Fruit fly (Drosophila melanogaster) whole organism, embryonic: ENCODE results near the gene dyw.
A peak's percentile ranks its signal among the peaks of the same experiment; 100 is the strongest.

Source experiments
- CG12299 ChIP-seq: fragments of 200-800 bp; sonication (Bioruptor generic); optimal IDR thresholded peaks from 2 replicates; lab custom pipeline; 2018; ENCODE audit warnings: missing biosample characterization, mild to moderate bottlenecking, missing genetic modification characterization
- CG14860 ChIP-seq: fragments of 200-800 bp; sonication (Bioruptor generic); IDR thresholded peaks from 3 replicates; pipeline ENCODE4 v1.3.6; 2022; ENCODE audit warnings: missing biosample characterization, missing genetic modification characterization; ENCODE audit not compliant: partially characterized antibody
- CG15479 ChIP-seq: fragments of 200-800 bp; sonication (Bioruptor generic); optimal IDR thresholded peaks from 3 replicates; lab custom pipeline; 2019; ENCODE audit warnings: missing biosample characterization, mild to moderate bottlenecking, missing genetic modification characterization, moderate library complexity
- CG17361 ChIP-seq: fragments of 200-800 bp; sonication (Bioruptor generic); IDR thresholded peaks from 3 replicates; pipeline ENCODE4 v1.3.6; 2022; ENCODE audit warnings: missing biosample characterization, missing genetic modification characterization
- CG17568 ChIP-seq: fragments of 200-800 bp; sonication (Bioruptor generic); optimal IDR thresholded peaks from 2 replicates; lab custom pipeline; 2018; ENCODE audit warnings: missing biosample characterization, mild to moderate bottlenecking, missing genetic modification characterization, moderate library complexity
- CG17829 ChIP-seq: fragments of 200-800 bp; optimal IDR thresholded peaks from 2 replicates; lab custom pipeline; 2019; ENCODE audit warnings: missing biosample characterization, mild to moderate bottlenecking, missing genetic modification characterization, moderate library complexity
- CG2129 ChIP-seq: fragments of 200-800 bp; sonication (Bioruptor generic); IDR thresholded peaks from 2 replicates; pipeline ENCODE4 v1.3.6; 2022; ENCODE audit warnings: missing biosample characterization, missing genetic modification characterization; ENCODE audit not compliant: partially characterized antibody
- CG2712 ChIP-seq: fragments of 200-800 bp; optimal IDR thresholded peaks from 3 replicates; lab custom pipeline; 2019; ENCODE audit warnings: missing biosample characterization, mild to moderate bottlenecking, missing genetic modification characterization, moderate library complexity
- CG3407 ChIP-seq: fragments of 200-800 bp; sonication (Bioruptor generic); optimal IDR thresholded peaks from 2 replicates; lab custom pipeline; 2018; ENCODE audit warnings: missing biosample characterization, mild to moderate bottlenecking, missing genetic modification characterization
- CG34422 ChIP-seq: fragments of 200-800 bp; sonication (Bioruptor generic); IDR thresholded peaks from 3 replicates; pipeline ENCODE4 v1.3.6; 2022; ENCODE audit warnings: missing biosample characterization, missing genetic modification characterization
- CG3847 ChIP-seq: fragments of 200-800 bp; sonication (Bioruptor generic); IDR thresholded peaks from 2 replicates; pipeline ENCODE4 v1.3.6; 2022; ENCODE audit warnings: missing biosample characterization, missing genetic modification characterization
- CG42726 ChIP-seq: fragments of 200-800 bp; sonication (Bioruptor generic); IDR thresholded peaks from 2 replicates; pipeline ENCODE4 v1.3.6; 2022; ENCODE audit warnings: missing biosample characterization, missing genetic modification characterization; ENCODE audit not compliant: partially characterized antibody
- CG4617 ChIP-seq: fragments of 200-800 bp; sonication (Bioruptor generic); optimal IDR thresholded peaks from 3 replicates; lab custom pipeline; 2016; ENCODE audit warnings: missing biosample characterization, missing genetic modification characterization, borderline replicate concordance
- CG7745 ChIP-seq: fragments of 200-800 bp; sonication (Bioruptor generic); optimal IDR thresholded peaks from 2 replicates; lab custom pipeline; 2018; ENCODE audit warnings: missing biosample characterization, mild to moderate bottlenecking, missing genetic modification characterization, moderate library complexity
- CG7963 ChIP-seq: fragments of 200-800 bp; sonication (Bioruptor generic); IDR thresholded peaks from 3 replicates; pipeline ENCODE4 v1.3.6; 2022; ENCODE audit warnings: missing biosample characterization, missing genetic modification characterization; ENCODE audit not compliant: partially characterized antibody
- CG9797 ChIP-seq: fragments of 200-800 bp; sonication (Bioruptor generic); optimal IDR thresholded peaks from 3 replicates; lab custom pipeline; 2018; ENCODE audit warnings: missing biosample characterization, mild to moderate bottlenecking, missing genetic modification characterization
- Dll ChIP-seq: fragments of 200-800 bp; sonication (Bioruptor generic); IDR thresholded peaks from 4 replicates; pipeline ENCODE4 v1.3.6; 2022; ENCODE audit warnings: missing biosample characterization, missing genetic modification characterization; ENCODE audit not compliant: partially characterized antibody
- Doc3 ChIP-seq: fragments of 200-800 bp; sonication (Bioruptor generic); IDR thresholded peaks from 3 replicates; pipeline ENCODE4 v1.3.6; 2022; ENCODE audit warnings: missing biosample characterization, missing genetic modification characterization; ENCODE audit not compliant: partially characterized antibody
- Dp ChIP-seq: fragments of 200-800 bp; sonication (Bioruptor generic); optimal IDR thresholded peaks from 2 replicates; lab custom pipeline; 2018; ENCODE audit warnings: missing biosample characterization, mild to moderate bottlenecking, missing genetic modification characterization, moderate library complexity
- E2f2 ChIP-seq: fragments of 200-800 bp; sonication (Bioruptor generic); IDR thresholded peaks from 2 replicates; pipeline ENCODE4 v1.3.6; 2022; ENCODE audit warnings: missing biosample characterization, missing genetic modification characterization
- Ets65A ChIP-seq: fragments of 200-800 bp; sonication (Bioruptor generic); peaks from one replicate; lab custom pipeline; 2016; ENCODE audit warnings: missing biosample characterization, missing genetic modification characterization
- HLH4C ChIP-seq: fragments of 200-800 bp; sonication (Bioruptor generic); IDR thresholded peaks from 3 replicates; pipeline ENCODE4 v1.3.6; 2022; ENCODE audit warnings: missing biosample characterization, missing genetic modification characterization; ENCODE audit not compliant: partially characterized antibody
- HmgZ ChIP-seq: fragments of 200-800 bp; sonication (Bioruptor generic); optimal IDR thresholded peaks from 2 replicates; lab custom pipeline; 2018; ENCODE audit warnings: missing biosample characterization, mild to moderate bottlenecking, missing genetic modification characterization
- MESR4 ChIP-seq: fragments of 200-800 bp; sonication (Bioruptor generic); optimal IDR thresholded peaks from 2 replicates; lab custom pipeline; 2018; ENCODE audit warnings: missing biosample characterization, mild to moderate bottlenecking, missing genetic modification characterization, moderate library complexity
- NfI ChIP-seq: fragments of 200-800 bp; sonication (Bioruptor generic); optimal IDR thresholded peaks from 3 replicates; lab custom pipeline; 2018; ENCODE audit warnings: missing biosample characterization, mild to moderate bottlenecking, missing genetic modification characterization, moderate library complexity
- Oli ChIP-seq: fragments of 200-800 bp; sonication (Bioruptor generic); optimal IDR thresholded peaks from 2 replicates; lab custom pipeline; 2018; ENCODE audit warnings: missing biosample characterization, mild to moderate bottlenecking, missing genetic modification characterization, moderate library complexity
- Scr ChIP-seq: fragments of 200-800 bp; sonication (Bioruptor generic); IDR thresholded peaks from 2 replicates; pipeline ENCODE4 v1.3.6; 2022; ENCODE audit warnings: missing biosample characterization, missing genetic modification characterization; ENCODE audit not compliant: partially characterized antibody
- Sry-δ ChIP-seq: fragments of 200-800 bp; sonication (Bioruptor generic); optimal IDR thresholded peaks from 2 replicates; lab custom pipeline; 2016; ENCODE audit warnings: missing biosample characterization, missing genetic modification characterization
- Xrp1 ChIP-seq: fragments of 200-800 bp; sonication (Bioruptor generic); IDR thresholded peaks from 2 replicates; pipeline ENCODE4 v1.3.6; 2022; ENCODE audit warnings: missing biosample characterization, missing genetic modification characterization
- bigmax ChIP-seq: fragments of 200-800 bp; sonication (Bioruptor generic); optimal IDR thresholded peaks from 2 replicates; lab custom pipeline; 2018; ENCODE audit warnings: missing biosample characterization, mild to moderate bottlenecking, missing genetic modification characterization
- bsh ChIP-seq, 2 experiments: fragments of 200-800 bp; sonication (Bioruptor generic); optimal IDR thresholded peaks; 2 replicates each; lab custom pipeline; 2017 to 2018; ENCODE audit warnings: mild to moderate bottlenecking in 2 of 2, missing biosample characterization in 2 of 2, missing genetic modification characterization in 2 of 2, moderate library complexity in 1 of 2
- emc ChIP-seq: fragments of 200-800 bp; sonication (Bioruptor generic); optimal IDR thresholded peaks from 2 replicates; lab custom pipeline; 2016; ENCODE audit warnings: missing biosample characterization, missing genetic modification characterization
- ems ChIP-seq: fragments of 200-800 bp; sonication (Bioruptor generic); optimal IDR thresholded peaks from 3 replicates; lab custom pipeline; 2016; ENCODE audit warnings: missing biosample characterization, missing genetic modification characterization
- gfzf ChIP-seq: fragments of 200-800 bp; sonication (Bioruptor generic); optimal IDR thresholded peaks from 2 replicates; lab custom pipeline; 2016; ENCODE audit warnings: missing biosample characterization, mild to moderate bottlenecking, missing genetic modification characterization, moderate library complexity
- hb ChIP-seq: fragments of 200-800 bp; sonication (Bioruptor generic); IDR thresholded peaks from 3 replicates; pipeline ENCODE4 v1.3.6; 2022; ENCODE audit warnings: missing biosample characterization, missing genetic modification characterization; ENCODE audit not compliant: partially characterized antibody
- hbn ChIP-seq: fragments of 200-800 bp; sonication (Bioruptor generic); IDR thresholded peaks from 2 replicates; pipeline ENCODE4 v1.3.6; 2022; ENCODE audit warnings: missing biosample characterization, missing genetic modification characterization; ENCODE audit not compliant: partially characterized antibody
- hkb ChIP-seq, 2 experiments: fragments of 200-800 bp in 1 of 2; fragments of >200 bp in 1 of 2; sonication (Bioruptor generic) in 1 of 2; IDR thresholded peaks in 1 of 2; optimal IDR thresholded peaks in 1 of 2; 2 replicates each; pipeline versions ENCODE4 v1.3.6 to Lab custom; 2017 to 2022; ENCODE audit warnings: missing biosample characterization in 1 of 2, missing genetic modification characterization in 1 of 2
- inv ChIP-seq: fragments of 200-800 bp; sonication (Bioruptor generic); IDR thresholded peaks from 2 replicates; pipeline ENCODE4 v1.3.6; 2022; ENCODE audit warnings: missing biosample characterization, missing genetic modification characterization; ENCODE audit not compliant: partially characterized antibody
- mam ChIP-seq: fragments of 200-800 bp; sonication (Bioruptor generic); optimal IDR thresholded peaks from 3 replicates; lab custom pipeline; 2016; ENCODE audit warnings: missing biosample characterization, missing genetic modification characterization
- mld ChIP-seq: fragments of 200-800 bp; sonication (Bioruptor generic); IDR thresholded peaks from 3 replicates; pipeline ENCODE4 v1.3.6; 2022; ENCODE audit warnings: missing biosample characterization, missing genetic modification characterization; ENCODE audit not compliant: partially characterized antibody
- phol ChIP-seq: fragments of 200-800 bp; sonication (Bioruptor generic); optimal IDR thresholded peaks from 3 replicates; lab custom pipeline; 2018; ENCODE audit warnings: missing biosample characterization, mild to moderate bottlenecking, missing genetic modification characterization, moderate library complexity
- pzg ChIP-seq: fragments of 200-800 bp; sonication (Bioruptor generic); optimal IDR thresholded peaks from 3 replicates; lab custom pipeline; 2018; ENCODE audit warnings: missing biosample characterization, mild to moderate bottlenecking, missing genetic modification characterization, moderate library complexity
- sob ChIP-seq: fragments of 200-800 bp; sonication (Bioruptor generic); IDR thresholded peaks from 2 replicates; pipeline ENCODE4 v1.3.6; 2022; ENCODE audit warnings: missing biosample characterization, missing genetic modification characterization
- ssp ChIP-seq: fragments of 200-800 bp; sonication (Bioruptor generic); IDR thresholded peaks from 2 replicates; pipeline ENCODE4 v1.3.6; 2022; ENCODE audit warnings: missing biosample characterization, missing genetic modification characterization
- tna ChIP-seq: fragments of 200-800 bp; sonication (Bioruptor generic); IDR thresholded peaks from 2 replicates; pipeline ENCODE4 v1.3.6; 2022; ENCODE audit warnings: missing biosample characterization, missing genetic modification characterization; ENCODE audit not compliant: partially characterized antibody
- unc-4 ChIP-seq: fragments of 200-800 bp; sonication (Bioruptor generic); IDR thresholded peaks from 2 replicates; pipeline ENCODE4 v1.3.6; 2022; ENCODE audit warnings: missing biosample characterization, missing genetic modification characterization; ENCODE audit not compliant: partially characterized antibody
- vnd ChIP-seq: fragments of 200-800 bp; sonication (Bioruptor generic); IDR thresholded peaks from 3 replicates; pipeline ENCODE4 v1.3.6; 2022; ENCODE audit warnings: missing biosample characterization, missing genetic modification characterization; ENCODE audit not compliant: partially characterized antibody

dyw gene

dm6 chrX:2713776-2714175 is 20.1 kb upstream of the dyw start, which contains the start of the genes CG2685 and CG2694 (continued):
- TF ChIP-seq CG42726 (GFP tag; lab: Robert Waterston, UW) (peak; percentile 44; the same call in 1 of the 2 replicates), Dll (peak; percentile 67; the same call in 3 of the 4 replicates), CG34422 (no peak), CG7745 (tag; lab: Kevin White, UChicago) (no peak), inv (peak; percentile 64), phol (tag; lab: Kevin White, UChicago) (peak; percentile 5), mam (GFP tag; lab: Kevin White, UChicago) (peak; percentile 16), Doc3 (GFP tag; lab: Robert Waterston, UW) (peak; percentile 64), emc (GFP tag; lab: Kevin White, UChicago) (no peak), CG3407 (GFP tag; lab: Kevin White, UChicago) (no peak), unc-4 (GFP tag; lab: Robert Waterston, UW) (peak; percentile 75), Ets65A (GFP tag; lab: Kevin White, UChicago) (peak; percentile 42), Xrp1 (0 out of 2 replicates have a peak, but pooled peaks have one; percentile 7), CG3847 (peak; percentile 49; the same call in 1 of the 2 replicates), Scr (GFP tag; lab: Robert Waterston, UW) (peak; percentile 72), sob (GFP tag; lab: Robert Waterston, UW) (peak; percentile 46), hb (GFP tag; lab: Robert Waterston, UW) (peak; percentile 60; the same call in 1 of the 3 replicates), HLH4C (GFP tag; lab: Robert Waterston, UW) (peak; percentile 79), CG17829 (tag; lab: Kevin White, UChicago) (peak; percentile 28), bigmax (GFP tag; lab: Kevin White, UChicago) (no peak), gfzf (peak; percentile 65), ems (GFP tag; lab: Kevin White, UChicago) (no peak), E2f2 (GFP tag; lab: Robert Waterston, UW) (peak; percentile 75), bsh (GFP tag; optimal IDR thresholded peaks at IDR 0.05; lab: Kevin White, UChicago) (no peak), CG2129 (GFP tag; lab: Robert Waterston, UW) (0 out of 2 replicates have a peak, but pooled peaks have one; percentile 36), CG7963 (peak; percentile 68; the same call in 2 of the 3 replicates), CG14860 (GFP tag; lab: Robert Waterston, UW) (peak; percentile 65), CG9797 (GFP tag; lab: Kevin White, UChicago) (peak; percentile 72), CG15479 (GFP tag; lab: Kevin White, UChicago) (no peak), CG4617 (GFP tag; lab: Kevin White, UChicago) (peak; percentile 33), vnd (GFP tag; lab: Robert Waterston, UW) (peak; percentile 67), CG12299 (tag; lab: Kevin White, UChicago) (no peak), hbn (GFP tag; lab: Robert Waterston, UW) (peak; percentile 72), Oli (no peak), CG17568 (GFP tag; lab: Kevin White, UChicago) (no peak), NfI (GFP tag; lab: Kevin White, UChicago) (peak; percentile 2), hkb (optimal IDR thresholded peaks at IDR 0.05; lab: Kevin White, UChicago) (no peak), hkb (GFP tag; IDR thresholded peaks at IDR 0.05; lab: Robert Waterston, UW) (no peak), Dp (GFP tag; lab: Kevin White, UChicago) (peak; percentile 70), MESR4 (GFP tag; lab: Kevin White, UChicago) (peak; percentile 41), tna (peak; percentile 60), mld (GFP tag; lab: Robert Waterston, UW) (peak; percentile 57; the same call in 2 of the 3 replicates), HmgZ (peak; percentile 48), ssp (GFP tag; lab: Robert Waterston, UW) (no peak), CG17361 (no peak), CG2712 (tag; lab: Kevin White, UChicago) (peak; percentile 7), Sry-δ (GFP tag; lab: Kevin White, UChicago) (peak; percentile 79), pzg (peak; percentile 79)
